Worm (Caenorhabditis elegans) whole organism, young adult: ENCODE data around the gene mma-1.

Experiments
- B0019.2 ChIP-seq: fragments of 200-800 bp; sonication (Bioruptor generic); conservative IDR thresholded peaks from 2 replicates; pipeline ENCODE4 v1.3.6; 2022; ENCODE audit warnings: missing genetic modification reagents, missing genetic modification characterization, missing compliant biosample characterization
- B0035.1 ChIP-seq: sonication (generic microtip); optimal IDR thresholded peaks from 2 replicates; lab custom pipeline; 2016; ENCODE audit warnings: missing genetic modification characterization, mild to moderate bottlenecking, missing compliant biosample characterization, missing genotype, missing genetic modification reagents
- C06A6.2 ChIP-seq: fragments of 200-800 bp; sonication (Bioruptor generic); conservative IDR thresholded peaks from 2 replicates; pipeline ENCODE4 v1.3.6; 2022; ENCODE audit warnings: missing genetic modification characterization, missing compliant biosample characterization
- F10E7.11 ChIP-seq: sonication (generic microtip); optimal IDR thresholded peaks from 2 replicates; lab custom pipeline; 2017; ENCODE audit warnings: mild to moderate bottlenecking, missing genetic modification characterization, moderate library complexity, missing compliant biosample characterization
- F49E8.2 ChIP-seq: sonication (generic microtip); optimal IDR thresholded peaks from 3 replicates; lab custom pipeline; 2017; ENCODE audit warnings: missing genetic modification characterization, mild to moderate bottlenecking, missing compliant biosample characterization, antibody characterized with exemption, moderate library complexity; ENCODE audit not compliant: insufficient read depth
- F55B11.4 ChIP-seq: sonication (generic microtip); optimal IDR thresholded peaks from 2 replicates; lab custom pipeline; 2016; ENCODE audit warnings: missing compliant biosample characterization, missing genetic modification characterization, borderline replicate concordance; ENCODE audit not compliant: insufficient read depth
- K12H6.12 ChIP-seq: fragments of 200-800 bp; sonication (Bioruptor generic); optimal IDR thresholded peaks from 2 replicates; lab custom pipeline; 2018; ENCODE audit warnings: mild to moderate bottlenecking, missing genetic modification characterization, missing compliant biosample characterization
- T26A5.8 ChIP-seq: sonication (generic microtip); optimal IDR thresholded peaks from 2 replicates; lab custom pipeline; 2016; ENCODE audit warnings: missing genetic modification characterization, missing compliant biosample characterization
- Y56A3A.18 ChIP-seq: fragments of 200-800 bp; sonication (Bioruptor generic); IDR thresholded peaks from 2 replicates; pipeline ENCODE4 v1.3.6; 2022; ENCODE audit warnings: missing genetic modification reagents, missing genetic modification characterization, missing compliant biosample characterization
- Y95B8A.8 ChIP-seq: fragments of 200-800 bp; sonication (Bioruptor generic); IDR thresholded peaks from 2 replicates; pipeline ENCODE4 v1.3.6; 2022; ENCODE audit warnings: missing genetic modification reagents, missing genetic modification characterization, missing compliant biosample characterization
- aptf-2 ChIP-seq: fragments of 200-800 bp; sonication (Bioruptor generic); conservative IDR thresholded peaks from 2 replicates; pipeline ENCODE4 v1.3.6; 2022; ENCODE audit warnings: missing genetic modification reagents, missing genetic modification characterization, missing compliant biosample characterization
- aptf-3 ChIP-seq: fragments of 200-800 bp; sonication (Bioruptor generic); IDR thresholded peaks from 2 replicates; pipeline ENCODE4 v1.3.6; 2022; ENCODE audit warnings: missing genetic modification characterization, missing compliant biosample characterization
- atf-7 ChIP-seq: sonication (generic microtip); optimal IDR thresholded peaks from 2 replicates; lab custom pipeline; 2017; ENCODE audit warnings: mild to moderate bottlenecking, missing genetic modification characterization, missing compliant biosample characterization
- attf-5 ChIP-seq: fragments of 200-800 bp; sonication (Bioruptor generic); optimal IDR thresholded peaks from 2 replicates; lab custom pipeline; 2018; ENCODE audit warnings: mild to moderate bottlenecking, missing genetic modification characterization, missing compliant biosample characterization
- bed-1 ChIP-seq: fragments of 200-800 bp; sonication (Bioruptor generic); IDR thresholded peaks from 2 replicates; pipeline ENCODE4 v1.3.6; 2022; ENCODE audit warnings: missing genetic modification reagents, missing genetic modification characterization, missing compliant biosample characterization
- cebp-1 ChIP-seq, 2 experiments: fragments of 200-800 bp in 1 of 2; sonication (Bioruptor generic) in 1 of 2; sonication (generic microtip) in 1 of 2; IDR thresholded peaks in 1 of 2; optimal IDR thresholded peaks in 1 of 2; 2 replicates each; pipeline versions ENCODE4 v1.3.6 to Lab custom; 2017 to 2022; ENCODE audit warnings: missing compliant biosample characterization in 2 of 2, missing genetic modification characterization in 2 of 2, mild to moderate bottlenecking in 1 of 2, missing genetic modification reagents in 1 of 2, moderate library complexity in 1 of 2
- ceh-100 ChIP-seq: fragments of 200-800 bp; sonication (Bioruptor generic); IDR thresholded peaks from 2 replicates; pipeline ENCODE4 v1.3.6; 2022; ENCODE audit warnings: missing genetic modification reagents, missing genetic modification characterization, missing compliant biosample characterization
- dox-1 ChIP-seq: fragments of 200-800 bp; sonication (Bioruptor generic); IDR thresholded peaks from 2 replicates; pipeline ENCODE4 v1.3.6; 2022; ENCODE audit warnings: missing genetic modification reagents, missing genetic modification characterization, missing compliant biosample characterization
- dpl-1 ChIP-seq: fragments of 150-350 bp; optimal IDR thresholded peaks from 2 replicates; lab custom pipeline; 2014; ENCODE audit warnings: missing biosample characterization, missing genetic modification reagents, missing genetic modification characterization
- egl-18 ChIP-seq: fragments of 200-800 bp; sonication (Bioruptor generic); IDR thresholded peaks from 2 replicates; pipeline ENCODE4 v1.3.6; 2022; ENCODE audit warnings: missing genetic modification reagents, missing genetic modification characterization, missing compliant biosample characterization
- egl-44 ChIP-seq: fragments of 200-800 bp; sonication (Bioruptor generic); IDR thresholded peaks from 2 replicates; pipeline ENCODE4 v1.3.6; 2022; ENCODE audit warnings: missing genetic modification reagents, missing genetic modification characterization, missing compliant biosample characterization
- egrh-3 ChIP-seq: fragments of 200-800 bp; sonication (Bioruptor generic); IDR thresholded peaks from 2 replicates; pipeline ENCODE4 v1.3.6; 2022; ENCODE audit warnings: missing genetic modification reagents, missing genetic modification characterization, missing compliant biosample characterization
- him-1 ChIP-seq: sonication (generic microtip); optimal IDR thresholded peaks from 2 replicates; lab custom pipeline; 2016; ENCODE audit warnings: missing genotype, missing genetic modification reagents, missing genetic modification characterization, missing compliant biosample characterization
- hlh-26 ChIP-seq: fragments of 200-800 bp; sonication (Bioruptor generic); conservative IDR thresholded peaks from 2 replicates; pipeline ENCODE4 v1.3.6; 2022; ENCODE audit warnings: missing genetic modification reagents, missing genetic modification characterization, missing compliant biosample characterization
- hmg-1.2 ChIP-seq: fragments of 200-800 bp; sonication (Bioruptor generic); IDR thresholded peaks from 2 replicates; pipeline ENCODE4 v1.3.6; 2022; ENCODE audit warnings: missing genetic modification reagents, missing genetic modification characterization, missing compliant biosample characterization
- hsf-1 ChIP-seq: fragments of 200-800 bp; sonication (Bioruptor generic); IDR thresholded peaks from 2 replicates; pipeline ENCODE4 v1.3.6; 2022; ENCODE audit warnings: missing genetic modification reagents, missing genetic modification characterization, missing compliant biosample characterization
- let-607 ChIP-seq, 2 experiments: fragments of 200-800 bp in 1 of 2; sonication (Bioruptor generic) in 1 of 2; sonication (generic microtip) in 1 of 2; optimal IDR thresholded peaks; 2 replicates each; lab custom pipeline; 2016 to 2018; ENCODE audit warnings: mild to moderate bottlenecking in 2 of 2, missing compliant biosample characterization in 2 of 2, missing genetic modification characterization in 2 of 2, moderate library complexity in 2 of 2, missing genotype in 1 of 2
- lin-40 ChIP-seq: sonication (generic microtip); optimal IDR thresholded peaks from 2 replicates; lab custom pipeline; 2016; ENCODE audit warnings: missing genetic modification characterization, mild to moderate bottlenecking, missing compliant biosample characterization, missing genotype, missing genetic modification reagents
- lsl-1 ChIP-seq: fragments of 200-800 bp; sonication (Bioruptor generic); optimal IDR thresholded peaks from 2 replicates; lab custom pipeline; 2018; ENCODE audit warnings: mild to moderate bottlenecking, missing genetic modification characterization, moderate library complexity, missing compliant biosample characterization
- madf-3 ChIP-seq: fragments of 200-800 bp; sonication (Bioruptor generic); IDR thresholded peaks from 2 replicates; pipeline ENCODE4 v1.3.6; 2022; ENCODE audit warnings: missing genetic modification reagents, missing genetic modification characterization, missing compliant biosample characterization
- madf-8 ChIP-seq: fragments of 200-800 bp; sonication (Bioruptor generic); conservative IDR thresholded peaks from 2 replicates; pipeline ENCODE4 v1.3.6; 2022; ENCODE audit warnings: missing genetic modification reagents, missing genetic modification characterization, missing compliant biosample characterization
- mel-28 ChIP-seq: sonication (generic microtip); optimal IDR thresholded peaks from 2 replicates; lab custom pipeline; 2016; ENCODE audit warnings: borderline replicate concordance, mild to moderate bottlenecking, missing genetic modification characterization, missing compliant biosample characterization
- nfyb-1 ChIP-seq: fragments of 200-800 bp; sonication (Bioruptor generic); IDR thresholded peaks from 2 replicates; pipeline ENCODE4 v1.3.6; 2022; ENCODE audit warnings: missing genetic modification reagents, missing genetic modification characterization, missing compliant biosample characterization
- nhr-80 ChIP-seq: sonication (generic microtip); optimal IDR thresholded peaks from 2 replicates; lab custom pipeline; 2016; ENCODE audit warnings: missing genetic modification characterization, missing compliant biosample characterization
- nhr-90 ChIP-seq: sonication (generic microtip); optimal IDR thresholded peaks from 2 replicates; lab custom pipeline; 2016; ENCODE audit warnings: missing genotype, mild to moderate bottlenecking, missing genetic modification characterization, missing compliant biosample characterization
- snpc-4 ChIP-seq, 5 experiments: fragments of 150-350 bp in 1 of 5; sonication (generic microtip) in 4 of 5; optimal IDR thresholded peaks; 2 replicates each; lab custom pipeline; 2014 to 2018; ENCODE audit warnings: missing genetic modification characterization in 5 of 5, missing biosample characterization in 3 of 5, antibody characterized with exemption in 2 of 5, mild to moderate bottlenecking in 2 of 5, missing compliant biosample characterization in 2 of 5, missing genotype in 2 of 5, moderate library complexity in 2 of 5, missing genetic modification reagents in 1 of 5
- sptf-2 ChIP-seq: fragments of 200-800 bp; sonication (Bioruptor generic); optimal IDR thresholded peaks from 2 replicates; lab custom pipeline; 2018; ENCODE audit warnings: mild to moderate bottlenecking, missing genetic modification characterization, missing compliant biosample characterization
- tlf-1 ChIP-seq: fragments of 200-800 bp; sonication (Bioruptor generic); optimal IDR thresholded peaks from 2 replicates; lab custom pipeline; 2018; ENCODE audit warnings: mild to moderate bottlenecking, missing genetic modification characterization, missing compliant biosample characterization
- unc-130 ChIP-seq: sonication (generic microtip); optimal IDR thresholded peaks from 2 replicates; lab custom pipeline; 2016; ENCODE audit warnings: missing genetic modification reagents, missing genetic modification characterization, missing compliant biosample characterization
- ztf-18 ChIP-seq: sonication (generic microtip); optimal IDR thresholded peaks from 2 replicates; lab custom pipeline; 2016; ENCODE audit warnings: missing genotype, mild to moderate bottlenecking, missing genetic modification characterization, missing compliant biosample characterization
- ztf-28 ChIP-seq: fragments of 200-800 bp; sonication (Bioruptor generic); IDR thresholded peaks from 2 replicates; pipeline ENCODE4 v1.3.6; 2022; ENCODE audit warnings: missing genetic modification reagents, missing genetic modification characterization, missing compliant biosample characterization

Gene mma-1

ce11 chrV:12601835-12602234 is 5.7 kb upstream of the mma-1 start:
- TF ChIP-seq attf-5 (GFP tag; lab: Kevin White, UChicago) (no peak), mel-28 (no peak), sptf-2 (no peak), ztf-28 (GFP tag; lab: Robert Waterston, UW) (no peak), aptf-2 (GFP tag; lab: Robert Waterston, UW) (no peak), him-1 (tag; lab: Kevin White, UChicago) (no peak), snpc-4 (GFP tag; optimal IDR thresholded peaks at IDR 0.05; lab: Kevin White, UChicago) (no peak), snpc-4 (tag; optimal IDR thresholded peaks at IDR 0.05; lab: Kevin White, UChicago) (no peak), egrh-3 (GFP tag; lab: Robert Waterston, UW) (no peak), B0035.1 (no peak), egl-18 (GFP tag; lab: Robert Waterston, UW) (no peak)

ce11 chrV:12599510-12600242 is 3.6 kb upstream of the mma-1 start, which contains the start of gene C14C10.5:
Gene C14C10.5, plus strand, starts transcription at chrV:12600192.
- TF ChIP-seq bed-1 (GFP tag; lab: Robert Waterston, UW), result no peak
- TF ChIP-seq lsl-1 (GFP tag; lab: Kevin White, UChicago), result no peak
- no peak for TF ChIP-seq tlf-1 (GFP tag; lab: Kevin White, UChicago)
- peak; percentile 88 for TF ChIP-seq ztf-18 (tag; lab: Kevin White, UChicago)
- TF ChIP-seq nhr-80 (tag; lab: Kevin White, UChicago), result peak; percentile 63
- no peak for TF ChIP-seq cebp-1 (GFP tag; IDR thresholded peaks at IDR 0.05; lab: Robert Waterston, UW)
- TF ChIP-seq cebp-1 (tag; optimal IDR thresholded peaks at IDR 0.05; lab: Kevin White, UChicago), result peak; percentile 42
- no peak for TF ChIP-seq dox-1 (GFP tag; lab: Robert Waterston, UW)
- TF ChIP-seq K12H6.12 (tag; lab: Kevin White, UChicago), result no peak
- peak; percentile 26 for TF ChIP-seq lin-40 (tag; lab: Kevin White, UChicago)
- TF ChIP-seq Y56A3A.18 (GFP tag; lab: Robert Waterston, UW), result no peak
- TF ChIP-seq ceh-100 (GFP tag; lab: Robert Waterston, UW), result no peak
- no peak for TF ChIP-seq dpl-1 (GFP tag; lab: Kevin White, UChicago)
- peak; percentile 73 for TF ChIP-seq attf-5 (GFP tag; lab: Kevin White, UChicago)

- TF ChIP-seq F55B11.4 (tag; lab: Kevin White, UChicago), result no peak
- TF ChIP-seq nfyb-1 (GFP tag; lab: Robert Waterston, UW), result no peak
- peak; percentile 94 for TF ChIP-seq hmg-1.2 (GFP tag; lab: Robert Waterston, UW)
- TF ChIP-seq hsf-1 (GFP tag; lab: Robert Waterston, UW), result no peak
- TF ChIP-seq B0019.2 (GFP tag; lab: Robert Waterston, UW), result no peak
- TF ChIP-seq madf-3, result no peak
Observed at ce11 chrV:12599110-12599509, 3.0 kb upstream of the mma-1 start, which contains the start of the genes C14C10.10 and ril-2. Gene C14C10.10, minus strand, starts transcription at chrV:12599128. Gene ril-2, minus strand, starts transcription at chrV:12599157.

ce11 chrV:12596795-12597194 is 699 bp upstream of the mma-1 start:
- peak; percentile 2 for TF ChIP-seq unc-130 (GFP tag; lab: Kevin White, UChicago)
- TF ChIP-seq nhr-90, result peak; percentile 90
- TF ChIP-seq C06A6.2, result peak; percentile 43; the same call in 1 of the 2 replicates
- TF ChIP-seq F49E8.2, result peak; percentile 45
- peak; percentile 6 to 48 for TF ChIP-seq let-607 (tag; optimal IDR thresholded peaks at IDR 0.05; lab: Kevin White, UChicago)
- TF ChIP-seq madf-8, result no peak
- peak; percentile 19 for TF ChIP-seq atf-7
- 0 out of 2 replicates have a peak, but pooled peaks have one; percentile 27 for TF ChIP-seq Y95B8A.8 (GFP tag; lab: Robert Waterston, UW)
- TF ChIP-seq hlh-26 (GFP tag; lab: Robert Waterston, UW), result no peak
- TF ChIP-seq aptf-3 (GFP tag; lab: Robert Waterston, UW), result no peak
- TF ChIP-seq T26A5.8, result no peak
- peak; percentile 49; the same call in 1 of the 2 replicates for TF ChIP-seq egl-44 (GFP tag; lab: Robert Waterston, UW)
- peak; percentile 54 for TF ChIP-seq F10E7.11 (tag; lab: Kevin White, UChicago)
